Fruit fly (Drosophila melanogaster): ENCODE data around the gene CG7806.

DNA sequence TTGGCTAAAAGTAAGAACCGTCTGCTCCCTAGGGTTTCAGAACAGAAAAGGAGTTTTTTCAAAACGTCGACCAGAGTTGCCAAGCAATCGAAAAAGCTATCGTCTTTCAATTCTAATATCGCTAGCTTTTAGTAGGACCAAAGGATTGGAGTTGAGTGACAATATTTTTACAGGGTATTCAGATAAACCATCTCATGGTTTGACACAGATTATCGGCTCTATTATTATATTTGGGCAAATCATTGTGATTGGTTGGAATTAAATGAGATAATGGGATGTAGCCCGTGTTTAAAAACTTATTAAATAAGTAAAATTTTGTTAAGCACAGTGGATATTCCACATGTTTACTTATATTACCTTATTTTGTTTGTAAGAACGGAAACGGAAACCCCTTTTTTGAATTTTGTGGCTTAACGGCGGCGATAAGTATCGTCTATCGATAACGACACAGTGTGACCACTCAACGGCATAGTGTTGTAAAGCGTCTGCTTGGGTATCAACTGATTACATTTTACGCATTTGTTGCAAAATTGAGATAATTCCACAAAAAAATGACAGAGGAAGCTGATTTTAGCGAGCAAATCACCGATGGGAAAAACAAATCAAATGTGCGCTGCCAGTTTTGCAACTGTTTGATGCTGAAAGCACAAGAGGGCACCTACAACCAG, 8.8 kb downstream of the CG7806 start, which contains the start of the genes mtsh and strat:
- TF ChIP-seq Myc (optimal IDR thresholded peaks at IDR 0.05) (no peak), Sin3A (optimal IDR thresholded peaks at IDR 0.05) (no peak)
